Fruit fly (Drosophila melanogaster): Measurements from ENCODE around the gene CG7550.

CG7550 gene

dm6 chr3L:8155324-8155723, 31.0 kb upstream of the CG7550 start:
- TF ChIP-seq OdsH (GFP tag; optimal IDR thresholded peaks at IDR 0.05), result no peak

dm6 chr3L:8154544-8154943, 30.2 kb upstream of the CG7550 start:
- no peak for TF ChIP-seq CG32264 (GFP tag; optimal IDR thresholded peaks at IDR 0.05)
- no peak for TF ChIP-seq Dif (GFP tag; optimal IDR thresholded peaks at IDR 0.05; ENCODE audit: partially characterized antibody)
- TF ChIP-seq Abd-B (GFP tag; optimal IDR thresholded peaks at IDR 0.05), result no peak
- TF ChIP-seq foxo (GFP tag; optimal IDR thresholded peaks at IDR 0.05), result no peak
- TF ChIP-seq h (GFP tag; optimal IDR thresholded peaks at IDR 0.05), result no peak
- TF ChIP-seq woc (GFP tag; optimal IDR thresholded peaks at IDR 0.05), result no peak
- no peak for TF ChIP-seq GATAd (GFP tag; optimal IDR thresholded peaks at IDR 0.05)
- TF ChIP-seq lola (GFP tag; optimal IDR thresholded peaks at IDR 0.05), result no peak

DNA sequence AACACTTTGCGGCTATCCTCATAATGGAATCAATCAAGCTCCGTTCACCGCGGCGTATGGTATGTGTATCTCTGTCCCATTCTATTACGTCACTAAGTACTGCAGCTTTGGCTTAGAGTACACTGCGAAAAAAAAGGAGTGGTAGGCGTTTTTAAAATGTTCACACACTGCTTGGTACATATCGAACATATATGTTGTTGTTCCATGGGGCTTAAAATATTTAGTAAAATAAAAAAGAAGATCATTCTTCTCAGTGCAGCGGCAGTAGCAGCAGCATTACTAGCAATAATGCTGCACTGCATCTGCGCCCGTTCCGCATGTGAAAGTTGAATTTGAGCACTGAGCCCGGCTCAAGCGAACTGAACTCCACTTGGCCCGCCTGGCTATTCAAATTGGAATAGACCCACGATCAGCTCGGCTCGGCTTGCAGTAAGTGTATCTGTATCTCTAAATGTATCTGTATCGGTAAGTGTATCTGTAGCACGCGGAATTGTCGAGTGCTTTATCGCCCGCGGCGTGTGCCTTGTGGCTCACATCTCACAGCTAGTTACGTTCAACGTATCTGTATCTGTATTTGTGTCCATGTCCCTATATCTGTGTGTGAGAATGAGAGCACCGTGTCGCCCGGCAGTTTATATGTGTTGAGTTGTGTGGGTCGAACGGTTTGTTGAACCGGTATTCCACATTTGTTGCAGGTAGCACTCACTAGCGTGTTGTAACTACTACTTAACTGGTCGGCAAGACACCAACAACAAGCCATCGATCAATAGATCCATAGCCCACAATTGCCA, 29.1 kb upstream of the CG7550 start:
- peak in 1 of 2 experiments; percentile 6 for TF ChIP-seq foxo (GFP tag; optimal IDR thresholded peaks at IDR 0.05)
- TF ChIP-seq woc (GFP tag; optimal IDR thresholded peaks at IDR 0.05), result peak; percentile 16
- no peak for TF ChIP-seq Hr83 (GFP tag; optimal IDR thresholded peaks at IDR 0.05; ENCODE audit: poor library complexity, severe bottlenecking)
- TF ChIP-seq Rel (GFP tag; optimal IDR thresholded peaks at IDR 0.05), result no peak
- TF ChIP-seq Rel (tag; optimal IDR thresholded peaks at IDR 0.05), result no peak
- no peak for TF ChIP-seq dsf (GFP tag; optimal IDR thresholded peaks at IDR 0.05; ENCODE audit: borderline replicate concordance)
- TF ChIP-seq dl (GFP tag; optimal IDR thresholded peaks at IDR 0.05; ENCODE audit: insufficient read depth in 1 of 2, partially characterized antibody in 2 of 2), result no peak
- no peak for TF ChIP-seq brk (GFP tag; optimal IDR thresholded peaks at IDR 0.05)
- TF ChIP-seq fru (GFP tag; optimal IDR thresholded peaks at IDR 0.05), result peak; percentile 64
- peak; percentile 8 for TF ChIP-seq br (GFP tag; optimal IDR thresholded peaks at IDR 0.05)
- peak; percentile 45 for TF ChIP-seq rgr (GFP tag; optimal IDR thresholded peaks at IDR 0.05)
- peak; percentile 16 for TF ChIP-seq dmrt93B (GFP tag; optimal IDR thresholded peaks at IDR 0.05)
- no peak for TF ChIP-seq tai (GFP tag; optimal IDR thresholded peaks at IDR 0.05)
- TF ChIP-seq sage (GFP tag; optimal IDR thresholded peaks at IDR 0.05), result no peak
- no peak for TF ChIP-seq lola (GFP tag; optimal IDR thresholded peaks at IDR 0.05)
- TF ChIP-seq Vsx2 (GFP tag; optimal IDR thresholded peaks at IDR 0.05; ENCODE audit: partially characterized antibody), result no peak
- TF ChIP-seq Mio (GFP tag; optimal IDR thresholded peaks at IDR 0.05), result no peak
- TF ChIP-seq h (GFP tag; optimal IDR thresholded peaks at IDR 0.05), result peak; percentile 2
- TF ChIP-seq sv (GFP tag; optimal IDR thresholded peaks at IDR 0.05), result peak; percentile 39
- peak; percentile 10 for TF ChIP-seq HLH106 (tag; optimal IDR thresholded peaks at IDR 0.05)
- no peak for TF ChIP-seq CG32264 (GFP tag; optimal IDR thresholded peaks at IDR 0.05)
- TF ChIP-seq ey (GFP tag; optimal IDR thresholded peaks at IDR 0.05), result peak; percentile 47
- no peak for TF ChIP-seq Sp1 (GFP tag; optimal IDR thresholded peaks at IDR 0.05)

DNA sequence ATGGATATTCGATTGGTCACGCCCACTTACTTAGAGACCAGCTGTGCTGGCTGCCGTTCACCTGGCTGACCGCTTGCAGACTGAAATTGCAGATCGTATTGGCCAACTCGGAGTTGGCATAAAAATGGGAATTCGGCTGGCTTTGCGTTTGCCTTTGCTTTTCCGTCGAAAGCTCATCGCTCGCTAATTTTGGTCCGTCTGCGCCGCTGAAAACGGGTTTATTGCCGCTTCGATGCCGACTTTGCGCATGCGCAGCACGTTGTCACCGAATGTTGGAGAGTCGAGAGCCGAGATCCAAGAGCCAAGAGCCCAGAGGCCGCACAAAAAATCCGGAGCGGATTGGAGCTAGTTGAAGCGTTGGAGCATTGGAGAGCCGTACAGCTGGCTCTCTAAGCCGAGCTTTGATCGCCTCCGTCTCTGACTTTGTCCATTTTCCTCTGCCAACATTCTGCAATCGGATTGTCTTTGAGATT, 27.4 kb upstream of the CG7550 start, which contains the start of gene CG13676:
Gene CG13676 (minus strand): TSS at position 87 of the 473 bp plus-strand sequence.
- no peak for TF ChIP-seq br (GFP tag; optimal IDR thresholded peaks at IDR 0.05)
- TF ChIP-seq GATAd (GFP tag; optimal IDR thresholded peaks at IDR 0.05), result no peak
- TF ChIP-seq jim (GFP tag; optimal IDR thresholded peaks at IDR 0.05), result no peak
- no peak for TF ChIP-seq woc (GFP tag; optimal IDR thresholded peaks at IDR 0.05)
- no peak for TF ChIP-seq pan (optimal IDR thresholded peaks at IDR 0.05)
- peak; percentile 6 for TF ChIP-seq Sp1 (GFP tag; optimal IDR thresholded peaks at IDR 0.05)
- peak; percentile 79 to 83 for TF ChIP-seq dl (GFP tag; optimal IDR thresholded peaks at IDR 0.05; ENCODE audit: insufficient read depth in 1 of 2, partially characterized antibody in 2 of 2)
- TF ChIP-seq CrebA (GFP tag; optimal IDR thresholded peaks at IDR 0.05; ENCODE audit: borderline replicate concordance), result peak; percentile 20
- peak; percentile 44 for TF ChIP-seq Dif (GFP tag; optimal IDR thresholded peaks at IDR 0.05; ENCODE audit: partially characterized antibody)
- peak; percentile 76 for TF ChIP-seq Rel (GFP tag; optimal IDR thresholded peaks at IDR 0.05)
- TF ChIP-seq Rel (tag; optimal IDR thresholded peaks at IDR 0.05), result no peak
- TF ChIP-seq Vsx2 (GFP tag; optimal IDR thresholded peaks at IDR 0.05; ENCODE audit: partially characterized antibody), result peak; percentile 67
- TF ChIP-seq brk (GFP tag; optimal IDR thresholded peaks at IDR 0.05), result no peak
- TF ChIP-seq Dfd (GFP tag; optimal IDR thresholded peaks at IDR 0.05), result no peak

Measured in whole organism, wandering third instar larva.